Worm (Caenorhabditis elegans): ENCODE measurements around the gene Y54F10AM.6.
A peak's percentile ranks its signal among the peaks of the same experiment; 100 is the strongest.

Y54F10AM.6 gene

DNA sequence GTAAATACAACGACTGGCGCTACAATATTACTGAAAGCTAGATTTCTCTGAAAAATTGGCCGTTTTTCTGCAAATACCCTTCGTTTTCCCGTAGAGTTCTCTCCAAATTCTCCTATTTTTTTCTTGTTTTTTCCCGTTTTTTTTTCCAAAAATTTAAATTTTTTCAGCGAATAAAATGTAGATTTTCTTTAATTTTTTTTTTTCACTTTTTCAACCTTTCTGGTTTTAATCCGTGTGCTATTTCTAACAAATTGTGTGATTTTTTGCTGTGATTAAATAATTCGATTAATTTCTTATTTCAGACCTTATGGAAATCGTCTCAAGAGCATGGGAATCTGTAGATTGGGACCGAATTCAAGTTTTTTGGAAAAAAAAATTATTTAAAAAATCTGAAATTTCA is 21.7 kb downstream of the Y54F10AM.6 start, which contains the start of gene cone-1:
Gene cone-1, plus strand, starts transcription at position 301 of the 400 bp plus-strand sequence.
- TF ChIP-seq dao-5 (tag; optimal IDR thresholded peaks at IDR 0.05) = no peak
- TF ChIP-seq W03F9.2 (tag; optimal IDR thresholded peaks at IDR 0.05) = no peak
- TF ChIP-seq him-1 (tag; optimal IDR thresholded peaks at IDR 0.05) = no peak

- TF ChIP-seq W03F9.2 (tag; optimal IDR thresholded peaks at IDR 0.05) (no peak), him-1 (tag; optimal IDR thresholded peaks at IDR 0.05) (peak; percentile 88)
Measured at ce11 chrIII:2532716-2533115, 24.1 kb downstream of the Y54F10AM.6 start.

DNA sequence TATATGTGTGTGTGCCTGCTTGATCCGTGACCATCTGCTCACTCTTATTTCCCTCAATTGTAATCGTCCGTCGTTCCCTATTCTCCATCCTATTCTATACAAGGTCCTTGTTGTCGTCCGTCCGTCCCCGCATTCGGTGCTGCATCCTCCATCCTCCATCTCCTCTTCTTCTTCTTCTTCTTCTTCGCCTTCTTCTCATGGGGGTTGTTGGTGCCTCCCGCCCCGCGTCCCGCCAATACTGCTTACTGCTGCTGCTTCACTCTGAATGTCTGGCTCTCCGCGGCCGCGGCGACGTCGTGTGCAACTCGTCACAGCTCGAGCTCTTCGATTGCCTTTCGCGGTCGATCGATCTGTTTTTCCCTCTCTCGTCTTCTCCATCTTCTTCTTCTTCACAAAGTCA is 26.5 kb downstream of the Y54F10AM.6 start:
- peak; percentile 49 for TF ChIP-seq him-1 (tag; optimal IDR thresholded peaks at IDR 0.05)
- TF ChIP-seq dao-5 (tag; optimal IDR thresholded peaks at IDR 0.05) = no peak
- no peak for TF ChIP-seq W03F9.2 (tag; optimal IDR thresholded peaks at IDR 0.05)

- TF ChIP-seq dao-5 (tag; optimal IDR thresholded peaks at IDR 0.05) = no peak
- no peak for TF ChIP-seq W03F9.2 (tag; optimal IDR thresholded peaks at IDR 0.05)
- TF ChIP-seq him-1 (tag; optimal IDR thresholded peaks at IDR 0.05) = no peak
Measured at ce11 chrIII:2540520-2540919, 31.9 kb downstream of the Y54F10AM.6 start.

ce11 chrIII:2546298-2546697 is 37.7 kb downstream of the Y54F10AM.6 start:
- TF ChIP-seq dao-5 (tag; optimal IDR thresholded peaks at IDR 0.05) = no peak
- no peak for TF ChIP-seq W03F9.2 (tag; optimal IDR thresholded peaks at IDR 0.05)
- TF ChIP-seq him-1 (tag; optimal IDR thresholded peaks at IDR 0.05) = no peak

ce11 chrIII:2549620-2550019 is 41.0 kb downstream of the Y54F10AM.6 start, which contains the start of gene feh-1:
feh-1 (plus strand) TSS chrIII:2549920.
- TF ChIP-seq dao-5 (tag; optimal IDR thresholded peaks at IDR 0.05) (no peak), W03F9.2 (tag; optimal IDR thresholded peaks at IDR 0.05) (no peak), him-1 (tag; optimal IDR thresholded peaks at IDR 0.05) (no peak)

- TF ChIP-seq him-1 (tag; optimal IDR thresholded peaks at IDR 0.05) (no peak), W03F9.2 (tag; optimal IDR thresholded peaks at IDR 0.05) (no peak), dao-5 (tag; optimal IDR thresholded peaks at IDR 0.05) (no peak)
Measured at ce11 chrIII:2551981-2552380, 43.4 kb downstream of the Y54F10AM.6 start.

DNA sequence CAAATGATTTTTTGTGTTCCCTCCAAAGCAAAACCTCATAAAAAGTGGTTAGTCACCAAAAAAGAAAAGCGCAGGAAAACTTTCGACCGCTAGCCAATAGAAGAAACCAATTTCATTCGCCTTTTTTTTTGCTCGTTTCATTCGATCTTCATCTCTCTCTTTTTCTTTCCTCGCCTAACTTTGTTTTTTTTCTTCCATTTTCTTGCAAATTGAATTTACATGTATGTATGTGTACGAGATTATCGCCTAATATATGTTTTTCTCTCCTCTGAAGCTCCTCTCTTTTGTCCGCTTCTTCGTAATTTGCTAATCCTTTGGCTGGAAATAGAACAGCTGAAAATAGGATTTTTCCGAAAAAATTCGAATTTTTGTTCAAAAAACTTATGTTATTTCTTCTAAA is 43.8 kb downstream of the Y54F10AM.6 start:
- TF ChIP-seq W03F9.2 (tag; optimal IDR thresholded peaks at IDR 0.05) (no peak), dao-5 (tag; optimal IDR thresholded peaks at IDR 0.05) (no peak), him-1 (tag; optimal IDR thresholded peaks at IDR 0.05) (no peak)

DNA sequence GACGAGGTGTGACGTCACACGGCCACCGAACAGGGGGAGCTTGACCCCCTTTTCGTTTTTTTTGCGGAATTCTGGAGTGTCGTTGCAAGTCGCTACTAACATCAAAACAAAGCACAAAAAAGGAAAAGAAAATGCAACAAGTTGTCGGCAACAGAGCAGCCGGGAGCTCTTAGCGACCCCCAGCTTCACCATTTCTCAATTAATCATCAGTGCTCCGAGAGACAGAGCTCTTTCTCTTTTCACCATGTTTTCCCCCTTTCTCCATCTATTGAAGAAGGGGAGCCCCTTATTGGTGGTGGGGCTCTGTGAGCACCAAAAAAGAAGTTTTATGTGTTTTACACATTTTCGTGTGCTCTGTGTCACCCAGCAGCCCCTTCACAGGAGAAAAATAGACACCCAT is 45.0 kb downstream of the Y54F10AM.6 start:
- TF ChIP-seq dao-5 (tag; optimal IDR thresholded peaks at IDR 0.05) (no peak), him-1 (tag; optimal IDR thresholded peaks at IDR 0.05) (no peak), W03F9.2 (tag; optimal IDR thresholded peaks at IDR 0.05) (no peak)

- TF ChIP-seq W03F9.2 (tag; optimal IDR thresholded peaks at IDR 0.05) (no peak), dao-5 (tag; optimal IDR thresholded peaks at IDR 0.05) (no peak), him-1 (tag; optimal IDR thresholded peaks at IDR 0.05) (no peak)
Measured at ce11 chrIII:2560763-2561162, 52.1 kb downstream of the Y54F10AM.6 start.

ce11 chrIII:2561410-2561809 is 52.8 kb downstream of the Y54F10AM.6 start, which contains the start of gene nhr-239:
nhr-239 (plus strand) TSS chrIII:2561710.
- no peak for TF ChIP-seq dao-5 (tag; optimal IDR thresholded peaks at IDR 0.05)

Data from whole organism, L4/young adult.